Worm (Caenorhabditis elegans) whole organism, young adult: ENCODE data around the gene clec-82.

ENCODE experiments used
- B0261.1 ChIP-seq: sonication (generic microtip); optimal IDR thresholded peaks from 2 replicates; lab custom pipeline; 2016; ENCODE audit warnings: mild to moderate bottlenecking, missing genetic modification characterization, moderate library complexity, missing compliant biosample characterization
- F22D6.2 ChIP-seq: sonication (generic microtip); optimal IDR thresholded peaks from 2 replicates; lab custom pipeline; 2016; ENCODE audit warnings: mild to moderate bottlenecking, missing genetic modification characterization, missing compliant biosample characterization
- F37B4.10 ChIP-seq: fragments of 200-800 bp; sonication (Bioruptor generic); IDR thresholded peaks from 2 replicates; pipeline ENCODE4 v1.3.6; 2022; ENCODE audit warnings: missing genetic modification characterization, missing compliant biosample characterization
- F49E8.2 ChIP-seq: sonication (generic microtip); optimal IDR thresholded peaks from 3 replicates; lab custom pipeline; 2017; ENCODE audit warnings: missing genetic modification characterization, mild to moderate bottlenecking, missing compliant biosample characterization, antibody characterized with exemption, moderate library complexity; ENCODE audit not compliant: insufficient read depth
- F57A8.1 ChIP-seq: fragments of 200-800 bp; sonication (Bioruptor generic); optimal IDR thresholded peaks from 2 replicates; lab custom pipeline; 2018; ENCODE audit warnings: mild to moderate bottlenecking, missing genetic modification characterization, moderate library complexity, missing compliant biosample characterization
- F57C9.4 ChIP-seq: sonication (generic microtip); optimal IDR thresholded peaks from 2 replicates; lab custom pipeline; 2017; ENCODE audit warnings: mild to moderate bottlenecking, missing genetic modification characterization, missing compliant biosample characterization
- K11D2.4 ChIP-seq: fragments of 200-800 bp; sonication (Bioruptor generic); IDR thresholded peaks from 2 replicates; pipeline ENCODE4 v1.3.6; 2022; ENCODE audit warnings: missing genetic modification reagents, missing genetic modification characterization, missing compliant biosample characterization
- Y79H2A.3 ChIP-seq: fragments of 200-800 bp; sonication (Bioruptor generic); conservative IDR thresholded peaks from 2 replicates; pipeline ENCODE4 v1.3.6; 2022; ENCODE audit warnings: missing genetic modification reagents, missing genetic modification characterization, missing compliant biosample characterization
- ZK185.1 ChIP-seq: sonication (generic microtip); optimal IDR thresholded peaks from 2 replicates; lab custom pipeline; 2016; ENCODE audit warnings: mild to moderate bottlenecking, missing genetic modification characterization, missing compliant biosample characterization; ENCODE audit not compliant: poor library complexity, severe bottlenecking
- attf-6 ChIP-seq: fragments of 200-800 bp; sonication (Bioruptor generic); IDR thresholded peaks from 2 replicates; pipeline ENCODE4 v1.3.6; 2022; ENCODE audit warnings: missing genetic modification reagents, missing genetic modification characterization, missing compliant biosample characterization
- bed-1 ChIP-seq: fragments of 200-800 bp; sonication (Bioruptor generic); IDR thresholded peaks from 2 replicates; pipeline ENCODE4 v1.3.6; 2022; ENCODE audit warnings: missing genetic modification reagents, missing genetic modification characterization, missing compliant biosample characterization
- ceh-100 ChIP-seq: fragments of 200-800 bp; sonication (Bioruptor generic); IDR thresholded peaks from 2 replicates; pipeline ENCODE4 v1.3.6; 2022; ENCODE audit warnings: missing genetic modification reagents, missing genetic modification characterization, missing compliant biosample characterization
- ceh-91 ChIP-seq: fragments of 200-800 bp; sonication (Bioruptor generic); IDR thresholded peaks from 2 replicates; pipeline ENCODE4 v1.3.6; 2022; ENCODE audit warnings: missing genetic modification reagents, missing genetic modification characterization, missing compliant biosample characterization
- chd-7 ChIP-seq: sonication (generic microtip); optimal IDR thresholded peaks from 2 replicates; lab custom pipeline; 2016; ENCODE audit warnings: mild to moderate bottlenecking, missing genetic modification characterization, moderate library complexity, missing compliant biosample characterization
- die-1 ChIP-seq: sonication (generic microtip); optimal IDR thresholded peaks from 2 replicates; lab custom pipeline; 2016; ENCODE audit warnings: missing genotype, mild to moderate bottlenecking, missing genetic modification characterization, missing compliant biosample characterization
- dox-1 ChIP-seq: fragments of 200-800 bp; sonication (Bioruptor generic); IDR thresholded peaks from 2 replicates; pipeline ENCODE4 v1.3.6; 2022; ENCODE audit warnings: missing genetic modification reagents, missing genetic modification characterization, missing compliant biosample characterization
- egrh-3 ChIP-seq: fragments of 200-800 bp; sonication (Bioruptor generic); IDR thresholded peaks from 2 replicates; pipeline ENCODE4 v1.3.6; 2022; ENCODE audit warnings: missing genetic modification reagents, missing genetic modification characterization, missing compliant biosample characterization
- hlh-26 ChIP-seq: fragments of 200-800 bp; sonication (Bioruptor generic); conservative IDR thresholded peaks from 2 replicates; pipeline ENCODE4 v1.3.6; 2022; ENCODE audit warnings: missing genetic modification reagents, missing genetic modification characterization, missing compliant biosample characterization
- hmg-1.2 ChIP-seq: fragments of 200-800 bp; sonication (Bioruptor generic); IDR thresholded peaks from 2 replicates; pipeline ENCODE4 v1.3.6; 2022; ENCODE audit warnings: missing genetic modification reagents, missing genetic modification characterization, missing compliant biosample characterization
- hrde-1 ChIP-seq: sonication (generic microtip); optimal IDR thresholded peaks from 2 replicates; lab custom pipeline; 2016; ENCODE audit warnings: missing genetic modification characterization, mild to moderate bottlenecking, missing compliant biosample characterization, moderate library complexity, missing genotype, missing genetic modification reagents, borderline replicate concordance
- let-526 ChIP-seq: fragments of 200-800 bp; sonication (Bioruptor generic); IDR thresholded peaks from 2 replicates; pipeline ENCODE4 v1.3.6; 2022; ENCODE audit warnings: missing genetic modification reagents, missing genetic modification characterization, missing compliant biosample characterization
- let-607 ChIP-seq, 2 experiments: fragments of 200-800 bp in 1 of 2; sonication (Bioruptor generic) in 1 of 2; sonication (generic microtip) in 1 of 2; optimal IDR thresholded peaks; 2 replicates each; lab custom pipeline; 2016 to 2018; ENCODE audit warnings: mild to moderate bottlenecking in 2 of 2, missing compliant biosample characterization in 2 of 2, missing genetic modification characterization in 2 of 2, moderate library complexity in 2 of 2, missing genotype in 1 of 2
- lin-54 ChIP-seq: fragments of 200-800 bp; sonication (Bioruptor generic); optimal IDR thresholded peaks from 2 replicates; lab custom pipeline; 2018; ENCODE audit warnings: mild to moderate bottlenecking, missing genetic modification characterization, missing compliant biosample characterization
- lir-1 ChIP-seq: fragments of 200-800 bp; sonication (Bioruptor generic); conservative IDR thresholded peaks from 2 replicates; pipeline ENCODE4 v1.3.6; 2022; ENCODE audit warnings: missing genetic modification reagents, missing genetic modification characterization, missing compliant biosample characterization
- lsy-27 ChIP-seq: sonication (generic microtip); optimal IDR thresholded peaks from 2 replicates; lab custom pipeline; 2017; ENCODE audit warnings: missing genetic modification characterization, mild to moderate bottlenecking, missing compliant biosample characterization, antibody characterized with exemption, missing genotype, borderline replicate concordance; ENCODE audit not compliant: insufficient read depth
- madf-10 ChIP-seq: sonication (generic microtip); optimal IDR thresholded peaks from 2 replicates; lab custom pipeline; 2016; ENCODE audit warnings: mild to moderate bottlenecking, missing genetic modification characterization, missing compliant biosample characterization
- madf-6 ChIP-seq: fragments of 200-800 bp; sonication (Bioruptor generic); IDR thresholded peaks from 2 replicates; pipeline ENCODE4 v1.3.6; 2022; ENCODE audit warnings: missing genetic modification reagents, missing genetic modification characterization, missing compliant biosample characterization
- madf-8 ChIP-seq: fragments of 200-800 bp; sonication (Bioruptor generic); conservative IDR thresholded peaks from 2 replicates; pipeline ENCODE4 v1.3.6; 2022; ENCODE audit warnings: missing genetic modification reagents, missing genetic modification characterization, missing compliant biosample characterization
- mcd-1 ChIP-seq: fragments of 200-800 bp; sonication (Bioruptor generic); IDR thresholded peaks from 2 replicates; pipeline ENCODE4 v1.3.6; 2022; ENCODE audit warnings: missing genetic modification reagents, missing genetic modification characterization, missing compliant biosample characterization
- mel-28 ChIP-seq: sonication (generic microtip); optimal IDR thresholded peaks from 2 replicates; lab custom pipeline; 2016; ENCODE audit warnings: borderline replicate concordance, mild to moderate bottlenecking, missing genetic modification characterization, missing compliant biosample characterization
- nfya-2 ChIP-seq: fragments of 200-800 bp; sonication (Bioruptor generic); IDR thresholded peaks from 2 replicates; pipeline ENCODE4 v1.3.6; 2022; ENCODE audit warnings: missing genetic modification reagents, missing genetic modification characterization, missing compliant biosample characterization
- rcor-1 ChIP-seq: fragments of 200-800 bp; sonication (Bioruptor generic); IDR thresholded peaks from 2 replicates; pipeline ENCODE4 v1.3.6; 2022; ENCODE audit warnings: missing genetic modification reagents, missing genetic modification characterization, missing compliant biosample characterization
- rpc-1 ChIP-seq, 2 experiments: fragments of 150-350 bp in 1 of 2; sonication (generic microtip) in 1 of 2; optimal IDR thresholded peaks; 2 replicates each; lab custom pipeline; 2014 to 2018; ENCODE audit warnings: missing biosample characterization in 1 of 2, missing genetic modification characterization in 1 of 2, missing genetic modification reagents in 1 of 2, missing genotype in 1 of 2
- sea-2 ChIP-seq: fragments of 200-800 bp; sonication (Bioruptor generic); IDR thresholded peaks from 2 replicates; pipeline ENCODE4 v1.3.6; 2022; ENCODE audit warnings: missing genetic modification characterization, missing compliant biosample characterization
- tbp1 ChIP-seq: fragments of 200-800 bp; sonication (Bioruptor generic); optimal IDR thresholded peaks from 2 replicates; lab custom pipeline; 2018; ENCODE audit warnings: mild to moderate bottlenecking, missing genetic modification characterization, missing compliant biosample characterization
- tlf-1 ChIP-seq: fragments of 200-800 bp; sonication (Bioruptor generic); optimal IDR thresholded peaks from 2 replicates; lab custom pipeline; 2018; ENCODE audit warnings: mild to moderate bottlenecking, missing genetic modification characterization, missing compliant biosample characterization
- unc-130 ChIP-seq: sonication (generic microtip); optimal IDR thresholded peaks from 2 replicates; lab custom pipeline; 2016; ENCODE audit warnings: missing genetic modification reagents, missing genetic modification characterization, missing compliant biosample characterization
- unc-62 ChIP-seq: fragments of 150-350 bp; optimal IDR thresholded peaks from 2 replicates; lab custom pipeline; 2014; ENCODE audit warnings: missing biosample characterization, missing genetic modification reagents, missing genetic modification characterization
- zfh-2 ChIP-seq: fragments of 200-800 bp; sonication (Bioruptor generic); conservative IDR thresholded peaks from 2 replicates; pipeline ENCODE4 v1.3.6; 2022; ENCODE audit warnings: missing genetic modification reagents, missing genetic modification characterization, missing compliant biosample characterization
- zim-3 ChIP-seq: sonication (generic microtip); optimal IDR thresholded peaks from 2 replicates; lab custom pipeline; 2017; ENCODE audit warnings: mild to moderate bottlenecking, missing genetic modification characterization, moderate library complexity, missing compliant biosample characterization
- ztf-22 ChIP-seq: fragments of 200-800 bp; sonication (Bioruptor generic); optimal IDR thresholded peaks from 2 replicates; lab custom pipeline; 2018; ENCODE audit warnings: mild to moderate bottlenecking, missing genetic modification characterization, moderate library complexity, missing compliant biosample characterization
- ztf-3 ChIP-seq: fragments of 200-800 bp; sonication (Bioruptor generic); optimal IDR thresholded peaks from 2 replicates; lab custom pipeline; 2018; ENCODE audit warnings: mild to moderate bottlenecking, missing genetic modification characterization, missing compliant biosample characterization

clec-82 gene

ce11 chrIV:2805525-2805924 is 29.9 kb upstream of the clec-82 start, which contains the start of gene Y54G2A.45 (continued):
- TF ChIP-seq hrde-1 (tag; lab: Kevin White, UChicago), result peak; percentile 87
- TF ChIP-seq bed-1, result no peak
- TF ChIP-seq let-607 (tag; optimal IDR thresholded peaks at IDR 0.05; lab: Kevin White, UChicago), result peak; percentile 44 to 65
- no peak for TF ChIP-seq mel-28
- peak; percentile 72 for TF ChIP-seq lin-54 (GFP tag; lab: Kevin White, UChicago)
- TF ChIP-seq mcd-1, result peak; percentile 65
- TF ChIP-seq egrh-3 (GFP tag; lab: Robert Waterston, UW), result peak; percentile 28; the same call in 1 of the 2 replicates
- TF ChIP-seq K11D2.4 (GFP tag; lab: Robert Waterston, UW), result peak; percentile 56; the same call in 1 of the 2 replicates
- TF ChIP-seq zfh-2 (GFP tag; lab: Robert Waterston, UW), result peak; percentile 56; the same call in 1 of the 2 replicates
- peak; percentile 94 for TF ChIP-seq tbp1
- peak; percentile 56 for TF ChIP-seq zim-3 (tag; lab: Kevin White, UChicago)
- no peak for TF ChIP-seq F57C9.4 (tag; lab: Kevin White, UChicago)
- TF ChIP-seq F49E8.2, result peak; percentile 79
- peak; percentile 83 for TF ChIP-seq ZK185.1
- TF ChIP-seq sea-2, result 0 out of 2 replicates have a peak, but pooled peaks have one; percentile 11
- TF ChIP-seq chd-7 (tag; lab: Kevin White, UChicago), result peak; percentile 67
- no peak for TF ChIP-seq let-526 (GFP tag; lab: Robert Waterston, UW)
- peak; percentile 64 for TF ChIP-seq hmg-1.2
- no peak; the same call in 1 of the 2 replicates for TF ChIP-seq madf-8 (GFP tag; lab: Robert Waterston, UW)
- TF ChIP-seq B0261.1 (tag; lab: Kevin White, UChicago), result peak; percentile 92
- TF ChIP-seq Y79H2A.3 (GFP tag; lab: Robert Waterston, UW), result no peak
- peak; percentile 52 for TF ChIP-seq F22D6.2 (tag; lab: Kevin White, UChicago)
- no peak for TF ChIP-seq F57A8.1 (GFP tag; lab: Kevin White, UChicago)
- peak; percentile 66 for TF ChIP-seq rcor-1
- TF ChIP-seq madf-10, result peak; percentile 86
- peak; percentile 53 for TF ChIP-seq ceh-100 (GFP tag; lab: Robert Waterston, UW)
- no peak for TF ChIP-seq nfya-2 (GFP tag; lab: Robert Waterston, UW)
- TF ChIP-seq lsy-27, result peak; percentile 59
- TF ChIP-seq unc-130, result peak; percentile 57
- no peak for TF ChIP-seq hlh-26 (GFP tag; lab: Robert Waterston, UW)
- TF ChIP-seq dox-1 (GFP tag; lab: Robert Waterston, UW), result peak; percentile 92
- TF ChIP-seq die-1 (tag; lab: Kevin White, UChicago), result peak; percentile 81
- no peak for TF ChIP-seq ceh-91 (GFP tag; lab: Robert Waterston, UW)
- TF ChIP-seq lir-1 (GFP tag; lab: Robert Waterston, UW), result 0 out of 2 replicates have a peak, but pooled peaks have one; percentile 15
- TF ChIP-seq ztf-3 (GFP tag; lab: Kevin White, UChicago), result peak; percentile 24
- no peak for TF ChIP-seq F37B4.10 (GFP tag; lab: Robert Waterston, UW)
- TF ChIP-seq rpc-1 (optimal IDR thresholded peaks at IDR 0.05; lab: Kevin White, UChicago), result peak; percentile 93
- peak; percentile 95 for TF ChIP-seq rpc-1 (tag; optimal IDR thresholded peaks at IDR 0.05; lab: Kevin White, UChicago)
- peak; percentile 52 for TF ChIP-seq tlf-1 (GFP tag; lab: Kevin White, UChicago)
- TF ChIP-seq ztf-22 (GFP tag; lab: Kevin White, UChicago), result peak; percentile 90
- TF ChIP-seq madf-6 (GFP tag; lab: Robert Waterston, UW), result peak; percentile 64
- TF ChIP-seq attf-6, result 0 out of 2 replicates have a peak, but pooled peaks have one; percentile 52
- no peak for TF ChIP-seq unc-62 (GFP tag; lab: Kevin White, UChicago)
- TF ChIP-seq, all 124 proteins: peak for 81
